Fruit fly (Drosophila melanogaster) whole organism, prepupa: ENCODE measurements around the gene zye.

Source experiments
- Blimp-1 ChIP-seq: fragments of 200-800 bp; sonication (Bioruptor generic); optimal IDR thresholded peaks from 3 replicates; lab custom pipeline; 2017; ENCODE audit warnings: missing biosample characterization, missing genetic modification characterization, mild to moderate bottlenecking, moderate library complexity, missing genetic modification reagents
- CG10631 ChIP-seq: fragments of 200-800 bp; sonication (Bioruptor generic); optimal IDR thresholded peaks from 2 replicates; lab custom pipeline; 2016; ENCODE audit warnings: missing biosample characterization, missing genetic modification characterization
- CG11294 ChIP-seq: fragments of 200-800 bp; sonication (Bioruptor generic); IDR thresholded peaks from 2 replicates; pipeline ENCODE4 v1.3.6; 2022; ENCODE audit warnings: missing biosample characterization, missing genetic modification characterization
- CG11762 ChIP-seq: fragments of 200-800 bp; sonication (Bioruptor generic); optimal IDR thresholded peaks from 3 replicates; lab custom pipeline; 2016; ENCODE audit warnings: missing biosample characterization, missing genetic modification characterization; ENCODE audit not compliant: insufficient read depth
- CG11902 ChIP-seq: fragments of 200-800 bp; sonication (Bioruptor generic); optimal IDR thresholded peaks from 3 replicates; lab custom pipeline; 2016; ENCODE audit warnings: missing biosample characterization, missing genetic modification characterization
- CG15336 ChIP-seq: fragments of 200-800 bp; sonication (Bioruptor generic); IDR thresholded peaks from 2 replicates; pipeline ENCODE4 v1.3.6; 2022; ENCODE audit warnings: missing biosample characterization, missing genetic modification characterization
- CG16779 ChIP-seq: fragments of 200-800 bp; sonication (Bioruptor generic); optimal IDR thresholded peaks from 3 replicates; lab custom pipeline; 2017; ENCODE audit warnings: missing biosample characterization, mild to moderate bottlenecking, missing genetic modification characterization
- CG3032 ChIP-seq: fragments of 200-800 bp; optimal IDR thresholded peaks from 2 replicates; lab custom pipeline; 2019; ENCODE audit warnings: missing biosample characterization, mild to moderate bottlenecking, missing genetic modification characterization, moderate library complexity
- CG31627 ChIP-seq: fragments of 200-800 bp; sonication (Bioruptor generic); optimal IDR thresholded peaks from 3 replicates; lab custom pipeline; 2016; ENCODE audit warnings: missing biosample characterization, missing genetic modification characterization
- CG32006 ChIP-seq: fragments of 200-800 bp; sonication (Bioruptor generic); optimal IDR thresholded peaks from 3 replicates; lab custom pipeline; 2017; ENCODE audit warnings: missing biosample characterization, mild to moderate bottlenecking, missing genetic modification characterization
- CG4318 ChIP-seq: fragments of 200-800 bp; sonication (Bioruptor generic); optimal IDR thresholded peaks from 3 replicates; lab custom pipeline; 2017; ENCODE audit warnings: missing biosample characterization, mild to moderate bottlenecking, missing genetic modification characterization
- CG6163 ChIP-seq: fragments of 200-800 bp; sonication (Bioruptor generic); IDR thresholded peaks from 3 replicates; pipeline ENCODE4 v1.3.6; 2022; ENCODE audit warnings: missing biosample characterization, missing genetic modification characterization
- CG6276 ChIP-seq: fragments of 200-800 bp; sonication (Bioruptor generic); optimal IDR thresholded peaks from 2 replicates; lab custom pipeline; 2017; ENCODE audit warnings: missing biosample characterization, mild to moderate bottlenecking, missing genetic modification characterization
- CG6792 ChIP-seq: fragments of 200-800 bp; sonication (Bioruptor generic); optimal IDR thresholded peaks from 3 replicates; lab custom pipeline; 2016; ENCODE audit warnings: missing biosample characterization, missing genetic modification characterization
- CG6854 ChIP-seq: fragments of 200-800 bp; sonication (Bioruptor generic); optimal IDR thresholded peaks from 2 replicates; lab custom pipeline; 2017; ENCODE audit warnings: missing biosample characterization, mild to moderate bottlenecking, missing genetic modification characterization
- CG7368 ChIP-seq: fragments of 200-800 bp; sonication (Bioruptor generic); optimal IDR thresholded peaks from 3 replicates; lab custom pipeline; 2016; ENCODE audit warnings: missing biosample characterization, missing genetic modification characterization
- CG8119 ChIP-seq: fragments of 200-800 bp; sonication (Bioruptor generic); IDR thresholded peaks from 3 replicates; pipeline ENCODE4 v1.3.6; 2022; ENCODE audit warnings: missing biosample characterization, missing genetic modification characterization
- CG8319 ChIP-seq: fragments of 200-800 bp; sonication (Bioruptor generic); optimal IDR thresholded peaks from 3 replicates; lab custom pipeline; 2016; ENCODE audit warnings: missing biosample characterization, missing genetic modification characterization
- CG8632 ChIP-seq: fragments of 200-800 bp; sonication (Bioruptor generic); optimal IDR thresholded peaks from 3 replicates; lab custom pipeline; 2016; ENCODE audit warnings: missing biosample characterization, missing genetic modification characterization
- Eip75B ChIP-seq: fragments of 200-800 bp; sonication (Bioruptor generic); optimal IDR thresholded peaks from 3 replicates; lab custom pipeline; 2016; ENCODE audit warnings: missing biosample characterization, missing genetic modification characterization
- Eip78C ChIP-seq: fragments of 200-800 bp; sonication (Bioruptor generic); peaks from one replicate; lab custom pipeline; 2016; ENCODE audit warnings: missing biosample characterization, missing genetic modification characterization
- Eip93F ChIP-seq: fragments of 200-800 bp; sonication (Bioruptor generic); optimal IDR thresholded peaks from 2 replicates; lab custom pipeline; 2016; ENCODE audit warnings: missing biosample characterization, mild to moderate bottlenecking, missing genetic modification characterization
- Ets21C ChIP-seq: fragments of 200-800 bp; sonication (Bioruptor generic); optimal IDR thresholded peaks from 3 replicates; lab custom pipeline; 2016; ENCODE audit warnings: missing biosample characterization, missing genetic modification characterization
- Ets96B ChIP-seq: fragments of 200-800 bp; optimal IDR thresholded peaks from 2 replicates; lab custom pipeline; 2019; ENCODE audit warnings: missing biosample characterization, mild to moderate bottlenecking, missing genetic modification characterization, moderate library complexity
- Gug ChIP-seq: fragments of 200-800 bp; sonication (Bioruptor generic); IDR thresholded peaks from 2 replicates; pipeline ENCODE4 v1.3.6; 2022; ENCODE audit warnings: missing biosample characterization, missing genetic modification characterization
- Hr38 ChIP-seq: sonication (Bioruptor generic); optimal IDR thresholded peaks from 2 replicates; lab custom pipeline; 2016; ENCODE audit warnings: missing biosample characterization, missing genetic modification characterization
- Hr39 ChIP-seq: fragments of 200-800 bp; sonication (Bioruptor generic); optimal IDR thresholded peaks from 2 replicates; lab custom pipeline; 2016; ENCODE audit warnings: missing biosample characterization, missing genetic modification characterization
- Lpt ChIP-seq: fragments of 200-800 bp; sonication (Bioruptor generic); optimal IDR thresholded peaks from 3 replicates; lab custom pipeline; 2016; ENCODE audit warnings: missing biosample characterization, missing genetic modification characterization
- OdsH ChIP-seq: fragments of 200-800 bp; sonication (Bioruptor generic); optimal IDR thresholded peaks from 3 replicates; lab custom pipeline; 2016; ENCODE audit warnings: missing biosample characterization, missing genetic modification characterization
- Sox102F ChIP-seq: fragments of 200-800 bp; sonication (Bioruptor generic); optimal IDR thresholded peaks from 2 replicates; lab custom pipeline; 2016; ENCODE audit warnings: missing biosample characterization, mild to moderate bottlenecking, missing genetic modification characterization
- Sox14 ChIP-seq: fragments of 200-800 bp; sonication (Bioruptor generic); optimal IDR thresholded peaks from 3 replicates; lab custom pipeline; 2016; ENCODE audit warnings: missing biosample characterization, missing genetic modification characterization
- achi ChIP-seq: fragments of 200-800 bp; sonication (Bioruptor generic); optimal IDR thresholded peaks from 3 replicates; lab custom pipeline; 2016; ENCODE audit warnings: missing biosample characterization, missing genetic modification characterization
- acj6 ChIP-seq: fragments of 200-800 bp; sonication (Bioruptor generic); optimal IDR thresholded peaks from 3 replicates; lab custom pipeline; 2016; ENCODE audit warnings: missing biosample characterization, missing genetic modification characterization
- cyc ChIP-seq: fragments of 200-800 bp; sonication (Bioruptor generic); optimal IDR thresholded peaks from 3 replicates; lab custom pipeline; 2016; ENCODE audit warnings: missing biosample characterization, missing genetic modification characterization
- dac ChIP-seq: fragments of 200-800 bp; sonication (Bioruptor generic); optimal IDR thresholded peaks from 2 replicates; lab custom pipeline; 2017; ENCODE audit warnings: missing biosample characterization, mild to moderate bottlenecking, missing genetic modification characterization
- dsx ChIP-seq: fragments of 200-800 bp; optimal IDR thresholded peaks from 3 replicates; lab custom pipeline; 2019; ENCODE audit warnings: missing biosample characterization, mild to moderate bottlenecking, missing genetic modification characterization, moderate library complexity; ENCODE audit not compliant: poor library complexity, severe bottlenecking
- eg ChIP-seq: fragments of 200-800 bp; sonication (Bioruptor generic); IDR thresholded peaks from 3 replicates; pipeline ENCODE4 v1.3.6; 2022; ENCODE audit warnings: missing biosample characterization, missing genetic modification characterization
- esn ChIP-seq: fragments of 200-800 bp; sonication (Bioruptor generic); optimal IDR thresholded peaks from 2 replicates; lab custom pipeline; 2016; ENCODE audit warnings: missing biosample characterization, mild to moderate bottlenecking, missing genetic modification characterization, moderate library complexity
- fd59A ChIP-seq: fragments of 200-800 bp; sonication (Bioruptor generic); optimal IDR thresholded peaks from 2 replicates; lab custom pipeline; 2017; ENCODE audit warnings: missing biosample characterization, mild to moderate bottlenecking, missing genetic modification characterization, missing genetic modification reagents
- fd85E ChIP-seq: fragments of 200-800 bp; sonication (Bioruptor generic); optimal IDR thresholded peaks from 3 replicates; lab custom pipeline; 2016; ENCODE audit warnings: missing biosample characterization, missing genetic modification characterization
- fkh ChIP-seq: fragments of 200-800 bp; sonication (Bioruptor generic); optimal IDR thresholded peaks from 3 replicates; lab custom pipeline; 2017; ENCODE audit warnings: missing biosample characterization, mild to moderate bottlenecking, missing genetic modification characterization, moderate library complexity
- lz ChIP-seq: fragments of 200-800 bp; sonication (Bioruptor generic); optimal IDR thresholded peaks from 3 replicates; lab custom pipeline; 2016; ENCODE audit warnings: missing biosample characterization, missing genetic modification characterization
- net ChIP-seq: fragments of 200-800 bp; sonication (Bioruptor generic); optimal IDR thresholded peaks from 3 replicates; lab custom pipeline; 2016; ENCODE audit warnings: missing biosample characterization, missing genetic modification characterization
- svp ChIP-seq: fragments of 200-800 bp; sonication (Bioruptor generic); peaks from one replicate; lab custom pipeline; 2016; ENCODE audit warnings: missing biosample characterization, missing genetic modification characterization
- topi ChIP-seq: fragments of 200-800 bp; sonication (Bioruptor generic); optimal IDR thresholded peaks from 3 replicates; lab custom pipeline; 2016; ENCODE audit warnings: missing biosample characterization, missing genetic modification characterization
- vri ChIP-seq: fragments of 200-800 bp; sonication (Bioruptor generic); optimal IDR thresholded peaks from 3 replicates; lab custom pipeline; 2016; ENCODE audit warnings: missing biosample characterization, mild to moderate bottlenecking, missing genetic modification characterization

zye gene

dm6 chr3L:20398243-20399222 lies 14.9 kb upstream of the zye start (continued):
- peak; percentile 69 for TF ChIP-seq CG16779 (tag; lab: Kevin White, UChicago)
- peak; percentile 88 for TF ChIP-seq CG4318
- peak; percentile 78 for TF ChIP-seq lz (GFP tag; lab: Kevin White, UChicago)
- peak; percentile 78 for TF ChIP-seq CG6792
- peak; percentile 81 for TF ChIP-seq acj6 (GFP tag; lab: Kevin White, UChicago)
- peak; percentile 39 for TF ChIP-seq vri (GFP tag; lab: Kevin White, UChicago)
- peak; percentile 95 for TF ChIP-seq CG32006 (GFP tag; lab: Kevin White, UChicago)
- TF ChIP-seq CG3032 (tag; lab: Kevin White, UChicago) = peak; percentile 72
- peak; percentile 77 for TF ChIP-seq Sox14 (GFP tag; lab: Kevin White, UChicago)
- peak; percentile 2 for TF ChIP-seq CG6854
- TF ChIP-seq Blimp-1 = no peak

dm6 chr3L:20399550-20400109 lies 13.8 kb upstream of the zye start:
- TF ChIP-seq Ets21C (GFP tag; lab: Kevin White, UChicago) = peak; percentile 83
- peak; percentile 88 for TF ChIP-seq CG11902 (GFP tag; lab: Kevin White, UChicago)
- peak; percentile 75 for TF ChIP-seq CG6854
- TF ChIP-seq CG8119 (GFP tag; lab: Robert Waterston, UW) = peak; percentile 96
- TF ChIP-seq vri (GFP tag; lab: Kevin White, UChicago) = peak; percentile 88
- TF ChIP-seq achi (GFP tag; lab: Kevin White, UChicago) = peak; percentile 92
- peak; percentile 96 for TF ChIP-seq OdsH (GFP tag; lab: Kevin White, UChicago)
- TF ChIP-seq dsx (GFP tag; lab: Kevin White, UChicago) = peak; percentile 86
- TF ChIP-seq Blimp-1 = peak; percentile 75
- peak; percentile 60 for TF ChIP-seq Hr38
- peak; percentile 95 for TF ChIP-seq net (GFP tag; lab: Kevin White, UChicago)
- peak; percentile 85 for TF ChIP-seq Gug (GFP tag; lab: Robert Waterston, UW)
- TF ChIP-seq esn (GFP tag; lab: Kevin White, UChicago) = peak; percentile 95
- peak; percentile 91 for TF ChIP-seq CG10631 (GFP tag; lab: Kevin White, UChicago)
- peak; percentile 91 for TF ChIP-seq Hr39
- peak; percentile 93 for TF ChIP-seq CG31627 (GFP tag; lab: Kevin White, UChicago)
- TF ChIP-seq CG6276 (GFP tag; lab: Kevin White, UChicago) = peak; percentile 93
- TF ChIP-seq svp (GFP tag; lab: Kevin White, UChicago) = peak; percentile 95
- TF ChIP-seq cyc = peak; percentile 92
- TF ChIP-seq CG11294 (GFP tag; lab: Robert Waterston, UW) = peak; percentile 83
- TF ChIP-seq CG8319 (GFP tag; lab: Kevin White, UChicago) = peak; percentile 91
- peak; percentile 83 for TF ChIP-seq CG7368 (GFP tag; lab: Kevin White, UChicago)
- peak; percentile 90 for TF ChIP-seq CG3032 (tag; lab: Kevin White, UChicago)
- peak; percentile 88 for TF ChIP-seq fkh (GFP tag; lab: Kevin White, UChicago)
- TF ChIP-seq CG6163 (GFP tag; lab: Robert Waterston, UW) = peak; percentile 84
- TF ChIP-seq Ets96B = peak; percentile 89
- TF ChIP-seq fd85E = peak; percentile 82
- peak; percentile 87 for TF ChIP-seq eg (GFP tag; lab: Robert Waterston, UW)
- peak; percentile 96 for TF ChIP-seq CG32006 (GFP tag; lab: Kevin White, UChicago)
- TF ChIP-seq Eip75B (GFP tag; lab: Kevin White, UChicago) = peak; percentile 90
- peak; percentile 99 for TF ChIP-seq Eip78C (GFP tag; lab: Kevin White, UChicago)
- peak; percentile 92 for TF ChIP-seq CG15336
- peak; percentile 90 for TF ChIP-seq lz (GFP tag; lab: Kevin White, UChicago)
- peak; percentile 92 for TF ChIP-seq topi (GFP tag; lab: Kevin White, UChicago)
- peak; percentile 85 for TF ChIP-seq Eip93F
- peak; percentile 84 for TF ChIP-seq CG16779 (tag; lab: Kevin White, UChicago)
- TF ChIP-seq Sox102F (GFP tag; lab: Kevin White, UChicago) = peak; percentile 90
- peak; percentile 92 for TF ChIP-seq CG6792
- peak; percentile 79 for TF ChIP-seq dac (GFP tag; lab: Kevin White, UChicago)
- peak; percentile 90 for TF ChIP-seq Lpt (GFP tag; lab: Kevin White, UChicago)
- TF ChIP-seq CG11762 (GFP tag; lab: Kevin White, UChicago) = peak; percentile 86
- TF ChIP-seq CG8632 (GFP tag; lab: Kevin White, UChicago) = peak; percentile 91
- TF ChIP-seq fd59A = peak; percentile 84
- TF ChIP-seq Sox14 (GFP tag; lab: Kevin White, UChicago) = peak; percentile 95
